Worm (Caenorhabditis elegans) whole organism, L3 larva: ENCODE data around the gene hot-8.

ENCODE experiments used
- R02D3.7 ChIP-seq: fragments of 150-350 bp; optimal IDR thresholded peaks from 2 replicates; lab custom pipeline; 2014; ENCODE audit warnings: missing biosample characterization, missing genetic modification characterization
- ceh-16 ChIP-seq: sonication (generic microtip); optimal IDR thresholded peaks from 2 replicates; lab custom pipeline; 2017; ENCODE audit warnings: missing biosample characterization, missing genetic modification characterization
- ceh-82 ChIP-seq: fragments of 150-350 bp; optimal IDR thresholded peaks from 2 replicates; lab custom pipeline; 2014; ENCODE audit warnings: missing biosample characterization, missing genetic modification characterization
- ceh-9 ChIP-seq: sonication (generic microtip); optimal IDR thresholded peaks from 2 replicates; lab custom pipeline; 2018; ENCODE audit warnings: missing biosample characterization, missing genetic modification characterization
- daf-12 ChIP-seq: fragments of 150-350 bp; optimal IDR thresholded peaks from 2 replicates; lab custom pipeline; 2014; ENCODE audit warnings: missing biosample characterization, missing genetic modification reagents, missing genetic modification characterization
- egl-27 ChIP-seq: sonication (generic microtip); optimal IDR thresholded peaks from 4 replicates; lab custom pipeline; 2017; ENCODE audit warnings: missing biosample characterization, missing genetic modification reagents, missing genetic modification characterization
- egl-5 ChIP-seq: fragments of 150-350 bp; optimal IDR thresholded peaks from 2 replicates; lab custom pipeline; 2017; ENCODE audit warnings: missing biosample characterization, missing genetic modification reagents, missing genetic modification characterization, inconsistent platforms
- elt-1 ChIP-seq: fragments of 150-350 bp; optimal IDR thresholded peaks from 2 replicates; lab custom pipeline; 2014; ENCODE audit warnings: missing biosample characterization, missing genetic modification characterization
- elt-2 ChIP-seq: sonication (generic microtip); optimal IDR thresholded peaks from 2 replicates; lab custom pipeline; 2016; ENCODE audit warnings: missing genetic modification reagents, mild to moderate bottlenecking, missing genetic modification characterization, missing compliant biosample characterization
- jun-1 ChIP-seq: fragments of 150-350 bp; optimal IDR thresholded peaks from 2 replicates; lab custom pipeline; 2014; ENCODE audit warnings: missing biosample characterization, missing genetic modification reagents, missing genetic modification characterization
- lin-15B ChIP-seq: fragments of 150-350 bp; optimal IDR thresholded peaks from 2 replicates; lab custom pipeline; 2014; ENCODE audit warnings: missing biosample characterization, missing genetic modification characterization
- lin-39 ChIP-seq: fragments of 150-350 bp; optimal IDR thresholded peaks from 2 replicates; lab custom pipeline; 2018; ENCODE audit warnings: missing biosample characterization, missing genetic modification reagents, missing genetic modification characterization
- mdl-1 ChIP-seq: fragments of 150-350 bp; optimal IDR thresholded peaks from 2 replicates; lab custom pipeline; 2014; ENCODE audit warnings: missing biosample characterization, missing genetic modification characterization
- nhr-11 ChIP-seq: fragments of 150-350 bp; optimal IDR thresholded peaks from 2 replicates; lab custom pipeline; 2014; ENCODE audit warnings: missing biosample characterization, missing genetic modification characterization
- nhr-12 ChIP-seq: fragments of 150-350 bp; optimal IDR thresholded peaks from 2 replicates; lab custom pipeline; 2014; ENCODE audit warnings: missing biosample characterization, missing genetic modification characterization
- nhr-23 ChIP-seq: fragments of 150-350 bp; optimal IDR thresholded peaks from 2 replicates; lab custom pipeline; 2014; ENCODE audit warnings: missing biosample characterization, missing genetic modification reagents, missing genetic modification characterization
- nhr-237 ChIP-seq: fragments of 150-350 bp; optimal IDR thresholded peaks from 2 replicates; lab custom pipeline; 2014; ENCODE audit warnings: missing biosample characterization, missing genetic modification characterization
- nhr-25 ChIP-seq: sonication (generic microtip); optimal IDR thresholded peaks from 2 replicates; lab custom pipeline; 2017; ENCODE audit warnings: missing biosample characterization, missing genetic modification characterization
- nhr-28 ChIP-seq: fragments of 150-350 bp; optimal IDR thresholded peaks from 2 replicates; lab custom pipeline; 2014; ENCODE audit warnings: missing biosample characterization, missing genetic modification characterization
- nhr-67 ChIP-seq: fragments of 150-350 bp; optimal IDR thresholded peaks from 2 replicates; lab custom pipeline; 2014; ENCODE audit warnings: missing biosample characterization, missing genetic modification characterization
- nhr-76 ChIP-seq: fragments of 150-350 bp; sonication (generic microtip); optimal IDR thresholded peaks from 5 replicates; lab custom pipeline; 2014; ENCODE audit warnings: missing biosample characterization, missing genetic modification characterization
- nhr-77 ChIP-seq: fragments of 150-350 bp; optimal IDR thresholded peaks from 2 replicates; lab custom pipeline; 2014; ENCODE audit warnings: missing biosample characterization, missing genetic modification characterization
- pha-4 ChIP-seq: fragments of 150-350 bp; optimal IDR thresholded peaks from 2 replicates; lab custom pipeline; 2014; ENCODE audit warnings: missing biosample characterization, missing genetic modification reagents, missing genetic modification characterization
- pqm-1 ChIP-seq: fragments of 150-350 bp; optimal IDR thresholded peaks from 2 replicates; lab custom pipeline; 2017; ENCODE audit warnings: missing biosample characterization, missing genetic modification characterization, inconsistent platforms
- sea-2 ChIP-seq: fragments of 150-350 bp; sonication (generic microtip); optimal IDR thresholded peaks from 4 replicates; lab custom pipeline; 2014; ENCODE audit warnings: missing biosample characterization, missing genetic modification reagents, missing genetic modification characterization
- tbx-2 ChIP-seq: sonication (generic microtip); optimal IDR thresholded peaks from 2 replicates; lab custom pipeline; 2016; ENCODE audit warnings: mild to moderate bottlenecking, missing genetic modification characterization, missing compliant biosample characterization
- zag-1 ChIP-seq: fragments of 150-350 bp; optimal IDR thresholded peaks from 2 replicates; lab custom pipeline; 2014; ENCODE audit warnings: missing biosample characterization, missing genetic modification characterization
- ztf-11 ChIP-seq: fragments of 150-350 bp; optimal IDR thresholded peaks from 2 replicates; lab custom pipeline; 2014; ENCODE audit warnings: missing biosample characterization, missing genetic modification characterization
- ztf-4 ChIP-seq: fragments of 150-350 bp; optimal IDR thresholded peaks from 2 replicates; lab custom pipeline; 2014; ENCODE audit warnings: missing biosample characterization, missing genetic modification characterization

hot-8 gene

DNA sequence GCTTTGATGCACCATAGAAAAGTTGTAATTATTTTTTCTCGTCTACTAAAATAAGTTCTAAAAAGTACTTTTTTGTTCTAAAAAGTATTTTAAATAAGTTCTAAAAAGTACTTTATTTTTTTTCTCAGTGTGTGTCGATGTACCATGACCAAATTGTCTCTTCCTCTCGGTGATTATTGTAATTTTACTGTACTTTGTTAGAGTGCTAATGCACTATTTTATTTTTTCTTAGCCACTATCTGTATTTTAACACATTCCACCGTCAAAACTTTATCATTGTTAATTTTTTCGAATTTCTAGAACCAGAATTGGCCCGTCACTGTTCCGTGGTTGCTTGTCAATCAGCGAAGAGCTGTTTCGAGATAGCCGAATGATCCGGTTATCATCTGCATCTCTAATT, at the start of gene hot-8:
TSS of gene hot-8 (plus strand) at position 301 of the 400 bp plus-strand sequence.
- TF ChIP-seq nhr-28 (tag; lab: Kevin White, UChicago) (no peak), ztf-11 (tag; lab: Kevin White, UChicago) (no peak), sea-2 (no peak), lin-15B (tag; lab: Kevin White, UChicago) (no peak), zag-1 (no peak), pha-4 (no peak)

ce11 chrX:1141617-1142016, 38.5 kb upstream of the hot-8 start:
- TF ChIP-seq ztf-4 (no peak), jun-1 (tag; lab: Kevin White, UChicago) (no peak), tbx-2 (no peak), ceh-9 (tag; lab: Kevin White, UChicago) (no peak), nhr-11 (tag; lab: Kevin White, UChicago) (no peak), ztf-11 (tag; lab: Kevin White, UChicago) (no peak), pqm-1 (tag; lab: Kevin White, UChicago) (no peak), R02D3.7 (tag; lab: Kevin White, UChicago) (no peak), daf-12 (tag; lab: Kevin White, UChicago) (no peak), nhr-25 (tag; lab: Kevin White, UChicago) (no peak), lin-39 (no peak), lin-15B (tag; lab: Kevin White, UChicago) (no peak), pha-4 (no peak)

- TF ChIP-seq nhr-12 (tag; lab: Kevin White, UChicago): no peak
- no peak for TF ChIP-seq nhr-67
- TF ChIP-seq ztf-4: no peak
- TF ChIP-seq nhr-77 (tag; lab: Kevin White, UChicago): no peak
- TF ChIP-seq ceh-16 (tag; lab: Kevin White, UChicago): no peak
- peak; percentile 64 for TF ChIP-seq elt-2 (tag; lab: Kevin White, UChicago)
- TF ChIP-seq pqm-1 (tag; lab: Kevin White, UChicago): peak; percentile 64
Observed at ce11 chrX:1147394-1147793, 32.7 kb upstream of the hot-8 start.

- TF ChIP-seq pqm-1 (tag; lab: Kevin White, UChicago): peak; percentile 63
- no peak for TF ChIP-seq nhr-23
- no peak for TF ChIP-seq nhr-237
- TF ChIP-seq elt-2 (tag; lab: Kevin White, UChicago): peak; percentile 98
- TF ChIP-seq, all 47 proteins: peak for 2
Observed at ce11 chrX:1148438-1148837, 31.6 kb upstream of the hot-8 start, which contains the start of the genes R193.2 and R193.6. R193.2 (minus strand) TSS chrX:1148585. R193.6 (plus strand) TSS chrX:1148787.

- TF ChIP-seq nhr-76 (tag; lab: Kevin White, UChicago) (no peak), nhr-77 (tag; lab: Kevin White, UChicago) (no peak), ceh-16 (tag; lab: Kevin White, UChicago) (no peak), R02D3.7 (tag; lab: Kevin White, UChicago) (no peak), ceh-9 (tag; lab: Kevin White, UChicago) (no peak), elt-1 (no peak), nhr-28 (tag; lab: Kevin White, UChicago) (no peak), nhr-67 (no peak)
Observed at ce11 chrX:1154648-1155047, 25.4 kb upstream of the hot-8 start, which contains the start of gene R193.1. R193.1 (plus strand) TSS chrX:1154948.

ce11 chrX:1162019-1162418, 18.1 kb upstream of the hot-8 start, which contains the start of gene tmc-1:
tmc-1 (plus strand) TSS chrX:1162207.
- TF ChIP-seq pha-4 (no peak), nhr-11 (tag; lab: Kevin White, UChicago) (no peak), ceh-82 (tag; lab: Kevin White, UChicago) (no peak), egl-27 (tag; lab: Kevin White, UChicago) (no peak), nhr-77 (tag; lab: Kevin White, UChicago) (no peak), R02D3.7 (tag; lab: Kevin White, UChicago) (no peak), mdl-1 (tag; lab: Kevin White, UChicago) (no peak)

- peak; percentile 95 for TF ChIP-seq egl-5
- TF ChIP-seq lin-15B (tag; lab: Kevin White, UChicago): no peak
Observed at ce11 chrX:1167234-1167633, 12.8 kb upstream of the hot-8 start.
